Worm (Caenorhabditis elegans) whole organism, L2 larva: ENCODE data around the gene ptp-1.

ENCODE experiments used
- C34F6.9 ChIP-seq: fragments of 150-350 bp; optimal IDR thresholded peaks from 2 replicates; lab custom pipeline; 2014; ENCODE audit warnings: missing biosample characterization, missing genetic modification characterization
- F13H6.1 ChIP-seq: sonication (generic microtip); optimal IDR thresholded peaks from 2 replicates; lab custom pipeline; 2016; ENCODE audit warnings: missing genetic modification characterization, missing compliant biosample characterization
- aly-2 ChIP-seq: fragments of 150-350 bp; optimal IDR thresholded peaks from 2 replicates; lab custom pipeline; 2014; ENCODE audit warnings: missing biosample characterization, missing genetic modification characterization
- ama-1 ChIP-seq: fragments of 150-350 bp; optimal IDR thresholded peaks from 2 replicates; lab custom pipeline; 2018; ENCODE audit warnings: inconsistent platforms
- blmp-1 ChIP-seq: sonication (generic microtip); optimal IDR thresholded peaks from 2 replicates; lab custom pipeline; 2017; ENCODE audit warnings: missing genetic modification characterization, mild to moderate bottlenecking, missing compliant biosample characterization, antibody characterized with exemption, moderate library complexity; ENCODE audit not compliant: insufficient read depth
- ceh-16 ChIP-seq: fragments of 150-350 bp; optimal IDR thresholded peaks from 2 replicates; lab custom pipeline; 2014; ENCODE audit warnings: missing biosample characterization, missing genetic modification characterization
- ceh-82 ChIP-seq: fragments of 150-350 bp; optimal IDR thresholded peaks from 2 replicates; lab custom pipeline; 2014; ENCODE audit warnings: missing biosample characterization, missing genetic modification characterization
- crh-2 ChIP-seq: sonication (generic microtip); optimal IDR thresholded peaks from 2 replicates; lab custom pipeline; 2017; ENCODE audit warnings: missing biosample characterization, missing genetic modification characterization
- dmd-4 ChIP-seq: sonication (generic microtip); optimal IDR thresholded peaks from 2 replicates; lab custom pipeline; 2017; ENCODE audit warnings: missing biosample characterization, missing genetic modification characterization
- elt-3 ChIP-seq: sonication (generic microtip); optimal IDR thresholded peaks from 2 replicates; lab custom pipeline; 2017; ENCODE audit warnings: missing biosample characterization, missing genetic modification characterization
- gmeb-1 ChIP-seq: fragments of 150-350 bp; optimal IDR thresholded peaks from 2 replicates; lab custom pipeline; 2014; ENCODE audit warnings: missing biosample characterization, missing genetic modification characterization
- lin-11 ChIP-seq: fragments of 150-350 bp; sonication (generic microtip); optimal IDR thresholded peaks from 2 replicates; lab custom pipeline; 2014; ENCODE audit warnings: missing biosample characterization, missing genetic modification characterization, inconsistent platforms, mixed read lengths
- lin-13 ChIP-seq: fragments of 150-350 bp; optimal IDR thresholded peaks from 2 replicates; lab custom pipeline; 2014; ENCODE audit warnings: missing biosample characterization, missing genetic modification reagents, missing genetic modification characterization
- lin-39 ChIP-seq: fragments of 150-350 bp; optimal IDR thresholded peaks from 2 replicates; lab custom pipeline; 2014; ENCODE audit warnings: missing biosample characterization, missing genetic modification reagents, missing genetic modification characterization
- mab-5 ChIP-seq: fragments of 150-350 bp; optimal IDR thresholded peaks from 2 replicates; lab custom pipeline; 2014; ENCODE audit warnings: missing biosample characterization, missing genetic modification characterization
- mbf-1 ChIP-seq: sonication (generic microtip); optimal IDR thresholded peaks from 2 replicates; lab custom pipeline; 2017; ENCODE audit warnings: missing biosample characterization, missing genetic modification characterization
- nhr-10 ChIP-seq: sonication (generic microtip); optimal IDR thresholded peaks from 2 replicates; lab custom pipeline; 2017; ENCODE audit warnings: missing biosample characterization, missing genetic modification characterization
- nhr-11 ChIP-seq: fragments of 150-350 bp; optimal IDR thresholded peaks from 2 replicates; lab custom pipeline; 2014; ENCODE audit warnings: missing biosample characterization, missing genetic modification characterization
- nhr-12 ChIP-seq: fragments of 150-350 bp; optimal IDR thresholded peaks from 2 replicates; lab custom pipeline; 2014; ENCODE audit warnings: missing biosample characterization, missing genetic modification characterization
- nhr-129 ChIP-seq: fragments of 150-350 bp; optimal IDR thresholded peaks from 2 replicates; lab custom pipeline; 2014; ENCODE audit warnings: missing biosample characterization, missing genetic modification characterization
- nhr-21 ChIP-seq: fragments of 150-350 bp; optimal IDR thresholded peaks from 2 replicates; lab custom pipeline; 2014; ENCODE audit warnings: missing biosample characterization, missing genetic modification characterization
- nhr-23 ChIP-seq: fragments of 150-350 bp; optimal IDR thresholded peaks from 2 replicates; lab custom pipeline; 2014; ENCODE audit warnings: missing biosample characterization, missing genetic modification reagents, missing genetic modification characterization
- nhr-237 ChIP-seq: fragments of 150-350 bp; optimal IDR thresholded peaks from 2 replicates; lab custom pipeline; 2014; ENCODE audit warnings: missing biosample characterization, missing genetic modification characterization
- nhr-6 ChIP-seq: fragments of 150-350 bp; optimal IDR thresholded peaks from 2 replicates; lab custom pipeline; 2014; ENCODE audit warnings: missing biosample characterization, missing genetic modification characterization
- nhr-77 ChIP-seq: fragments of 150-350 bp; optimal IDR thresholded peaks from 2 replicates; lab custom pipeline; 2014; ENCODE audit warnings: missing biosample characterization, missing genetic modification characterization
- peb-1 ChIP-seq: fragments of 150-350 bp; optimal IDR thresholded peaks from 2 replicates; lab custom pipeline; 2014; ENCODE audit warnings: missing biosample characterization, missing genetic modification characterization
- skn-1 ChIP-seq: sonication (generic microtip); optimal IDR thresholded peaks from 2 replicates; lab custom pipeline; 2017; ENCODE audit warnings: missing biosample characterization, missing genetic modification characterization
- sma-3 ChIP-seq: sonication (generic microtip); optimal IDR thresholded peaks from 2 replicates; lab custom pipeline; 2016; ENCODE audit warnings: missing genetic modification reagents, missing genetic modification characterization, missing compliant biosample characterization
- snpc-4 ChIP-seq: fragments of 150-350 bp; optimal IDR thresholded peaks from 2 replicates; lab custom pipeline; 2014; ENCODE audit warnings: missing biosample characterization, missing genetic modification characterization
- unc-39 ChIP-seq: fragments of 150-350 bp; optimal IDR thresholded peaks from 2 replicates; lab custom pipeline; 2014; ENCODE audit warnings: missing biosample characterization, missing genetic modification characterization
- unc-55 ChIP-seq: fragments of 150-350 bp; sonication (generic microtip); optimal IDR thresholded peaks from 3 replicates; lab custom pipeline; 2014; ENCODE audit warnings: missing biosample characterization, missing genetic modification reagents, missing genetic modification characterization
- unc-62 ChIP-seq: fragments of 150-350 bp; optimal IDR thresholded peaks from 2 replicates; lab custom pipeline; 2014; ENCODE audit warnings: missing biosample characterization, missing genetic modification reagents, missing genetic modification characterization
- zag-1 ChIP-seq: fragments of 150-350 bp; optimal IDR thresholded peaks from 2 replicates; lab custom pipeline; 2014; ENCODE audit warnings: missing biosample characterization, missing genetic modification characterization
- ztf-1 ChIP-seq: fragments of 200-800 bp; sonication (Bioruptor generic); conservative IDR thresholded peaks from 2 replicates; pipeline ENCODE4 v1.3.6; 2022; ENCODE audit warnings: missing genetic modification characterization, missing compliant biosample characterization
- ztf-11 ChIP-seq: sonication (generic microtip); optimal IDR thresholded peaks from 2 replicates; lab custom pipeline; 2017; ENCODE audit warnings: missing biosample characterization, missing genetic modification characterization

Gene ptp-1

DNA sequence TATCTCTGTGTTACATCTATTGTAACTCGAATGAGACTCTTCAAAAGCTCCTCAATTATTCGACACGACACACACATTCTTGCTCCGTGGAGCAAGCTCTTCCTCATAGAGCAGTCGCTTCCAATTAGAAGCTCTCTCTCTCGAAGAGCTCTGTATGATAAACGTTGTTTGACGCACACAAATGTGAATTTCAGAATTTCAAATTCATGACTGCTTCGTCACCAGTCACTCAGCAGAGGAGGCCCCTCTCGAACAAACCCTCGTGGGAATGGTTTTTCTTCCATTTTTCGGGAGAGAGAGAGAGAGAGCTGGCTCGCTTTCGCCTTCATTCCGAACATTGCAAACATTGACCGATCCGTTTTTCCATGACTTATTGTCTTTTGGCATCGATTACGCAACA is 41.9 kb downstream of the ptp-1 start:
- TF ChIP-seq zag-1 (tag; lab: Kevin White, UChicago) = peak; percentile 2
- peak; percentile 1 for TF ChIP-seq unc-55
- TF ChIP-seq ceh-82 (tag; lab: Kevin White, UChicago) = no peak

DNA sequence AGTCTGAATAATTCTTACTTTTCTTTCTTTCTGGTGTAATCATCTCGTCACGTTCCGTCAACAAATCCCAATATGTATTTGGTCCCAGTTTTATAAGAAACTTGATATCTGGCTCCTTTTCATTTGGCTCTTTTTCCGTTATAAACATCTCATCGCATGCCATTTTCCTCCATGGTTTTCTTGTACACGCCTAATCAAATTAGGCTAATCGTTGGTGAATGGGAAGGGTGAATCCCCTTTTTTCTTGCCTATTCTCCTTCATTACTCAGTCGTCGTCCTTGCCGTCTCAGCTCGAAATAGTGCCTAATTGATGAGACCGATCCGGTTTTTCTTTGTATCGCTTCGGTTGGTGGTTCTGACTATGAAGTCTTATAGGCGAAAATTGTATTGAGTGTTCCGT is 43.6 kb downstream of the ptp-1 start:
- no peak for TF ChIP-seq zag-1 (tag; lab: Kevin White, UChicago)
- no peak for TF ChIP-seq lin-13 (GFP tag; lab: Kevin White, UChicago)
- TF ChIP-seq gmeb-1 (tag; lab: Kevin White, UChicago) = no peak
- TF ChIP-seq nhr-237 (tag; lab: Kevin White, UChicago) = no peak
- TF ChIP-seq unc-39 (tag; lab: Kevin White, UChicago) = no peak
- no peak for TF ChIP-seq unc-55
- TF ChIP-seq blmp-1 = no peak
- no peak for TF ChIP-seq ama-1 (lab: Kevin White, UChicago)
- no peak for TF ChIP-seq lin-39 (tag; lab: Kevin White, UChicago)
- TF ChIP-seq aly-2 (tag; lab: Kevin White, UChicago) = no peak
- TF ChIP-seq, all 48 proteins: peak for 0

DNA sequence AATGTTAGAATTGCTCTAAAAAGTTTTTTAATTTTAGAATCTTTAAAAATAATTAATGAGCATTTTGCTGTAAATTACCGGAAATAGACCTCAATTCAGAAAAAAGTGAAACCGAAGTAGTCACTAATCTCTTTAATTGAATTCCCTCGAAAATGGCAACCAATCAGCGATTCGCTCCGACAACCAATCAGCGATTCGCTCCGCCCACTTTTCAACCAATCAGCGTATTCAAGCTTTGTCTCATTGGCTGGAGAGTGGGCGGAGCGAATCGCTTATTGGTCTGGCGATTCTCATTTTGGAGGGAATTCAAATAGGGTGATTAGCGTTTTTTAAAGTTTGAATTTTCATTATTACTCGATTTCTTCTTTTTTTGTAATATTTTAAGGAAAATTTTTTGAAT is 44.4 kb downstream of the ptp-1 start:
- TF ChIP-seq ama-1 (lab: Kevin White, UChicago) = no peak
- no peak for TF ChIP-seq ceh-16
- TF ChIP-seq snpc-4 (tag; lab: Kevin White, UChicago) = no peak
- no peak for TF ChIP-seq lin-13 (GFP tag; lab: Kevin White, UChicago)
- TF ChIP-seq nhr-129 = no peak
- no peak for TF ChIP-seq sma-3
- TF ChIP-seq ceh-82 (tag; lab: Kevin White, UChicago) = no peak
- TF ChIP-seq lin-11 (tag; lab: Kevin White, UChicago) = no peak
- no peak for TF ChIP-seq gmeb-1 (tag; lab: Kevin White, UChicago)
- no peak for TF ChIP-seq C34F6.9 (tag; lab: Kevin White, UChicago)
- no peak for TF ChIP-seq unc-55
- no peak for TF ChIP-seq F13H6.1 (tag; lab: Kevin White, UChicago)
- TF ChIP-seq nhr-21 (tag; lab: Kevin White, UChicago) = no peak
- no peak for TF ChIP-seq elt-3 (tag; lab: Kevin White, UChicago)
- no peak for TF ChIP-seq peb-1
- TF ChIP-seq, all 48 proteins: peak for 0

DNA sequence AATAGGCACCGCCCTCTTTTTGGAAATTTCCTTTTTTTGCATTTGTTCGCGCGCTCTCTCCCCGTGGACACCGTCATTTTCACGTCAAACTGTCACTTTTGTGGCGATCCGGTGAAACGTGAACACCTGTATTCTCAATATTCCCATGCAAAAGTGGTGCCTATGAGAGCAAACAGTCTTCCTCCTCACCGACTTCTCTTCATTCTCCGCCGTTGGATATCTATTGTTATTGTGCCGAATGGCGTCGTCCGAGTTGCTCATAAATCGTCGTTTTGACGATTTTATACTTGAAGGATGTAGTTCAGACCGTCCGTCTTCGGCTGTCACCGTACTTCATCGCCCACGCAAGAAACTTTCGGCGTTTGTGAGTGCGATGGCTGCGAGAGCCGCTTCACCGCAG is 45.3 kb downstream of the ptp-1 start, which contains the start of gene rilp-1:
TSS of gene rilp-1 (plus strand) at position 301 of the 400 bp plus-strand sequence.
- TF ChIP-seq F13H6.1 (tag; lab: Kevin White, UChicago) = no peak
- no peak for TF ChIP-seq sma-3
- no peak for TF ChIP-seq mbf-1 (tag; lab: Kevin White, UChicago)
- TF ChIP-seq lin-11 (tag; lab: Kevin White, UChicago) = no peak
- TF ChIP-seq nhr-10 = no peak
- TF ChIP-seq nhr-6 (tag; lab: Kevin White, UChicago) = no peak
- no peak for TF ChIP-seq ama-1 (lab: Kevin White, UChicago)
- TF ChIP-seq ceh-16 = no peak
- no peak for TF ChIP-seq nhr-23 (tag; lab: Kevin White, UChicago)
- TF ChIP-seq nhr-237 (tag; lab: Kevin White, UChicago) = no peak
- no peak for TF ChIP-seq nhr-77 (tag; lab: Kevin White, UChicago)
- no peak for TF ChIP-seq nhr-11 (tag; lab: Kevin White, UChicago)
- no peak for TF ChIP-seq lin-39 (tag; lab: Kevin White, UChicago)
- no peak for TF ChIP-seq unc-39 (tag; lab: Kevin White, UChicago)
- no peak for TF ChIP-seq ceh-82 (tag; lab: Kevin White, UChicago)
- TF ChIP-seq elt-3 (tag; lab: Kevin White, UChicago) = no peak
- no peak for TF ChIP-seq crh-2 (tag; lab: Kevin White, UChicago)
- TF ChIP-seq mab-5 (tag; lab: Kevin White, UChicago) = no peak
- no peak for TF ChIP-seq dmd-4 (tag; lab: Kevin White, UChicago)
- no peak for TF ChIP-seq snpc-4 (tag; lab: Kevin White, UChicago)
- TF ChIP-seq, all 48 proteins: peak for 0

DNA sequence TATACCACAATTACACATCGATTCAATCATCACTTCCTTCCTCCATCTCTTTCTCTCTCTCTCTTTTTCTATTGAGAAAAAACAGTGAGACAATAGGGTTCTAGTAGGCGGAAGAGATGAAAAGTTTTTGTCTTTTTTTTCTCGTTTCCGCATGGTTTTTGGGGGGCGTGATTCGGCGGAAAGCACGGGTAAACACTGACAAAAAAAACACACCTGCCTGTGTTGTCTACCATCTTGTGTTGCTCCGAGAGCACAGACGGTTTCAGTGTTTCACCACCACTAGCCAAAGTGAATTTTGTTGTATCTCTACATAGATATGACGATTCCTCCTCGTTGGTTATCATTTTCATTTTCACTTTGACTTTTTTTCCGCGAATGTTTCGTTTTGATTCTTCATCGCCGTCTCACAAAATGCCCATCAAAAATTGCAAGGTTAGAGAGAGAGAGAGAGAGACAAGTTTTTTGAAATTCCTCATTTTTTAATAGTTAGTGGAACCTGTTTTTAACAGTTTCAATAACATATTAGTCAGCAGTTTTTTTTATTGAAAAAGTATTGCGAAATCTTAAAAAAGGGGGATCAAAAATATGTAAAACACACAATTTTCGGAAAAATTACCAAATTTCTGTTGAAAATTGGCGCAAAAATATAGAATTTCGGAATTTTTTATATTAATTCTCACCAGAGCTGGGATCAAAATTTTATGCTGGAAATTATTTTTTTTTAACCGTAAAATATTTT is 46.9 kb downstream of the ptp-1 start:
- TF ChIP-seq nhr-129 = peak; percentile 51
- TF ChIP-seq elt-3 (tag; lab: Kevin White, UChicago) = no peak

DNA sequence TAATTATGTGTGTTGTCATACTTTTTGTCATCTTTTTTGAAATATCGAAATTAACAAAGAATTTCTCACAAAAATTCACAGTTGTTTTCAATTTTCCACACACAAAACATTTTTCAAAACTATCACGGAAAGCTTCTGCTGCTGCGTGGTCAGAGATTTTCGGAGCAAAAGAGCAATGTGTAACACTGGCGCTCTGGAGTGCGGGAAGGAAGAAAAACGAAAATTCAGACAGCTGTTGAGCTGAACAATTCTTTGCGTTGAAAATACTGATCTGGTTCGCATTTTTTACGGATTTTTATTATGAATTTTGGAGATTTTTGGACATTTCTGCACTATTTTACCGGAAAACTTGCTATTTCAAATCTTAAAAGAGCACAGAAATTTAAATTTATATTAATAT is 53.1 kb downstream of the ptp-1 start:
- TF ChIP-seq lin-11 (tag; lab: Kevin White, UChicago) (no peak), ceh-82 (tag; lab: Kevin White, UChicago) (no peak), ceh-16 (no peak), nhr-12 (tag; lab: Kevin White, UChicago) (no peak), ama-1 (lab: Kevin White, UChicago) (no peak), peb-1 (no peak), nhr-10 (no peak), ztf-1 (no peak), crh-2 (tag; lab: Kevin White, UChicago) (no peak), skn-1 (tag; lab: Kevin White, UChicago) (no peak), aly-2 (tag; lab: Kevin White, UChicago) (no peak), elt-3 (tag; lab: Kevin White, UChicago) (no peak), ztf-11 (tag; lab: Kevin White, UChicago) (no peak), unc-62 (GFP tag; lab: Kevin White, UChicago) (no peak), nhr-6 (tag; lab: Kevin White, UChicago) (no peak)
